Worm (Caenorhabditis elegans): ENCODE results near the gene acs-9.
A peak's percentile ranks its signal among the peaks of the same experiment; 100 is the strongest.

acs-9 gene

DNA sequence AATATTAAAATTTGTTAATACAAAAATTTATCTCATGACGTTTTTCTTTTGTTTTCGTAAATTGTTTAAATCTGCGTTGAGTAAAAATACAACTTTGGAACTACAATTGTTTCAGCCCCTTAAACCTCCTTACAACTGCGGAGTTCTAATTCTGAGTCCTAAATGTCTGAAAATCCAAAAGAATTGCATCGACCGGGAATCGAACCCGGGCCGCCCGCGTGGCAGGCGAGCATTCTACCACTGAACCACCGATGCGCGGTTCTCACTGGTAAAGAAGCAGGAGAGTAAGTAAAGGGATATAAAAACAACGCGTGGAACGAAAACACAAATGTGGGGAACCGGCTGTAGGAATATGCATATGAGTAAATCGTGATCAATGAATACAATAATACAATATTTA is 47.8 kb upstream of the acs-9 start (continued):
- TF ChIP-seq cebp-1 (GFP tag; IDR thresholded peaks at IDR 0.05): 0 out of 2 replicates have a peak, but pooled peaks have one; percentile 34
- TF ChIP-seq cebp-1 (tag; optimal IDR thresholded peaks at IDR 0.05): no peak
- TF ChIP-seq let-607 (tag; optimal IDR thresholded peaks at IDR 0.05): peak; percentile 15 to 49
- peak; percentile 37 for TF ChIP-seq snpc-3.4 (tag; optimal IDR thresholded peaks at IDR 0.05)
- peak; percentile 82 for TF ChIP-seq zim-3 (tag; optimal IDR thresholded peaks at IDR 0.05)
- TF ChIP-seq egrh-3 (GFP tag; IDR thresholded peaks at IDR 0.05): 0 out of 2 replicates have a peak, but pooled peaks have one; percentile 27
- peak; percentile 6 for TF ChIP-seq unc-130 (GFP tag; optimal IDR thresholded peaks at IDR 0.05)
- TF ChIP-seq nfya-2 (GFP tag; IDR thresholded peaks at IDR 0.05): no peak
- peak; percentile 74 for TF ChIP-seq madf-3 (GFP tag; IDR thresholded peaks at IDR 0.05)
- peak; percentile 77 for TF ChIP-seq him-1 (tag; optimal IDR thresholded peaks at IDR 0.05)
- no peak for TF ChIP-seq C06A6.2 (GFP tag; conservative IDR thresholded peaks at IDR 0.05)
- no peak for TF ChIP-seq F49E8.2 (tag; optimal IDR thresholded peaks at IDR 0.05; ENCODE audit: insufficient read depth)
- TF ChIP-seq mes-4 (tag; optimal IDR thresholded peaks at IDR 0.05): peak; percentile 32
- TF ChIP-seq snpc-1.3 (tag; optimal IDR thresholded peaks at IDR 0.05; ENCODE audit: insufficient read depth): peak; percentile 50
- peak; percentile 79 for TF ChIP-seq B0261.1 (tag; optimal IDR thresholded peaks at IDR 0.05)
- TF ChIP-seq ZK185.1 (tag; optimal IDR thresholded peaks at IDR 0.05; ENCODE audit: poor library complexity, severe bottlenecking): peak; percentile 43
- no peak for TF ChIP-seq lin-40 (tag; optimal IDR thresholded peaks at IDR 0.05)
- peak; percentile 92 for TF ChIP-seq tbp1 (GFP tag; optimal IDR thresholded peaks at IDR 0.05)
- TF ChIP-seq rpc-1 (optimal IDR thresholded peaks at IDR 0.05): peak; percentile 69
- TF ChIP-seq rpc-1 (tag; optimal IDR thresholded peaks at IDR 0.05): peak; percentile 88
- TF ChIP-seq F52B5.7 (tag; optimal IDR thresholded peaks at IDR 0.05): peak; percentile 57
- TF ChIP-seq T26A5.8 (tag; optimal IDR thresholded peaks at IDR 0.05): no peak
- peak; percentile 36 for TF ChIP-seq attf-5 (GFP tag; optimal IDR thresholded peaks at IDR 0.05)
- TF ChIP-seq egl-18 (GFP tag; IDR thresholded peaks at IDR 0.05): peak; percentile 62; the same call in 1 of the 2 replicates
- TF ChIP-seq nhr-80 (tag; optimal IDR thresholded peaks at IDR 0.05): peak; percentile 9
- no peak for TF ChIP-seq C17E4.6 (GFP tag; IDR thresholded peaks at IDR 0.05)
- 0 out of 2 replicates have a peak, but pooled peaks have one; percentile 8 for TF ChIP-seq let-526 (GFP tag; IDR thresholded peaks at IDR 0.05)
- peak; percentile 5 for TF ChIP-seq chd-7 (tag; optimal IDR thresholded peaks at IDR 0.05)
- no peak for TF ChIP-seq ceh-40 (GFP tag; IDR thresholded peaks at IDR 0.05)

DNA sequence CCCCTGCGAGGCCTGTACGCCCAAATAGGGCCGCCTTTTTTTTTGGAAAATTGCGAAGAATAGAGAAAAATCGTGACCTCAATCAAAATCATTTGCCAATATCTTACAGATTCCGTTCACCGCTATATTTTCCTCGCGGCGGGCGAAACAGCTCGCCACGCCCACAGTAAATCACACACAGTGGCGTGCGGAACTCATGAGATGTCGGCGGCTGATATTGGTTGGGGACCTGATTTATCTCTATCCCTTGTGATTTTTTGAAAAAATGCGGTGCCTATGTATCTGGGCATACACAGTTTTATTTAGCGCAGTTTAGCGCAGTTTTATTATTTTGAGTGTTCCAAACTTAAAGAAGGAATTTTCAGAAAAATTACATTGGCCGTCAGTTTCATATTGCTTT is 45.0 kb upstream of the acs-9 start:
- TF ChIP-seq rpc-1 (optimal IDR thresholded peaks at IDR 0.05) (no peak), rpc-1 (tag; optimal IDR thresholded peaks at IDR 0.05) (no peak), snpc-4 (GFP tag; optimal IDR thresholded peaks at IDR 0.05) (no peak), snpc-4 (tag; optimal IDR thresholded peaks at IDR 0.05) (peak in 1 of 4 experiments; percentile 86), B0261.1 (tag; optimal IDR thresholded peaks at IDR 0.05) (no peak), lir-1 (GFP tag; conservative IDR thresholded peaks at IDR 0.05) (no peak), B0019.2 (GFP tag; conservative IDR thresholded peaks at IDR 0.05) (no peak), snpc-1.1 (tag; optimal IDR thresholded peaks at IDR 0.05; ENCODE audit: insufficient read depth) (peak; percentile 9), nhr-179 (tag; optimal IDR thresholded peaks at IDR 0.05) (no peak), madf-3 (GFP tag; IDR thresholded peaks at IDR 0.05) (no peak), Y53F4B.3 (GFP tag; IDR thresholded peaks at IDR 0.05) (no peak), ets-4 (GFP tag; optimal IDR thresholded peaks at IDR 0.05) (no peak), D2030.7 (GFP tag; IDR thresholded peaks at IDR 0.05) (no peak), bed-2 (GFP tag; IDR thresholded peaks at IDR 0.05) (no peak), F10E7.11 (tag; optimal IDR thresholded peaks at IDR 0.05) (no peak), zim-3 (tag; optimal IDR thresholded peaks at IDR 0.05) (no peak)
